Worm (Caenorhabditis elegans) whole organism, young adult: ENCODE data around the gene R05G6.5.

Source experiments
- him-1 ChIP-seq: sonication (generic microtip); optimal IDR thresholded peaks from 2 replicates; lab custom pipeline; 2016; ENCODE audit warnings: missing genotype, missing genetic modification reagents, missing genetic modification characterization, missing compliant biosample characterization
- nfya-1 ChIP-seq: sonication (generic microtip); optimal IDR thresholded peaks from 2 replicates; lab custom pipeline; 2017; ENCODE audit warnings: antibody characterized with exemption, missing compliant biosample characterization, missing genetic modification characterization, borderline replicate concordance; ENCODE audit not compliant: insufficient read depth
- pha-4 ChIP-seq: fragments of 150-350 bp; sonication (generic microtip); optimal IDR thresholded peaks from 2 replicates; lab custom pipeline; 2014; ENCODE audit warnings: missing biosample characterization, missing genetic modification reagents, missing genetic modification characterization
- unc-62 ChIP-seq: fragments of 150-350 bp; optimal IDR thresholded peaks from 2 replicates; lab custom pipeline; 2014; ENCODE audit warnings: missing biosample characterization, missing genetic modification reagents, missing genetic modification characterization

ce11 chrIV:7532360-7532759 is 24.2 kb downstream of the R05G6.5 start, which contains the start of gene R05G6.1:
- TF ChIP-seq unc-62 (GFP tag; lab: Kevin White, UChicago) = no peak
- TF ChIP-seq him-1 (tag; lab: Kevin White, UChicago) = no peak
- TF ChIP-seq nfya-1 = no peak
- TF ChIP-seq pha-4 (tag; lab: Kevin White, UChicago) = no peak
